Fruit fly (Drosophila melanogaster): ENCODE results near the gene robl37BC.

The robl37BC gene

dm6 chr2L:19023972-19024743, 13.5 kb downstream of the robl37BC start (continued):
- TF ChIP-seq CG11093 (GFP tag; IDR thresholded peaks at IDR 0.05) (peak; percentile 10; the same call in 1 of the 3 replicates), en (GFP tag; optimal IDR thresholded peaks at IDR 0.05) (no peak), CG16813 (GFP tag; IDR thresholded peaks at IDR 0.05; ENCODE audit: partially characterized antibody) (no peak), ATbp (GFP tag; optimal IDR thresholded peaks at IDR 0.05) (peak; percentile 53), CG13123 (GFP tag; optimal IDR thresholded peaks at IDR 0.05) (no peak), Taf1 (GFP tag; IDR thresholded peaks at IDR 0.05) (no peak), CG6654 (GFP tag; optimal IDR thresholded peaks at IDR 0.05) (peak; percentile 23), CG3407 (GFP tag; optimal IDR thresholded peaks at IDR 0.05) (peak; percentile 15), CG3065 (GFP tag; optimal IDR thresholded peaks at IDR 0.05) (no peak), pita (GFP tag; optimal IDR thresholded peaks at IDR 0.05) (no peak), CG2875 (GFP tag; optimal IDR thresholded peaks at IDR 0.05) (peak; percentile 34), CG15479 (GFP tag; optimal IDR thresholded peaks at IDR 0.05) (no peak), Xbp1 (GFP tag; optimal IDR thresholded peaks at IDR 0.05) (peak; percentile 69), Dbx (GFP tag; IDR thresholded peaks at IDR 0.05) (peak; percentile 45; the same call in 1 of the 3 replicates), CG17829 (tag; optimal IDR thresholded peaks at IDR 0.05) (peak; percentile 56), CHES-1-like (GFP tag; optimal IDR thresholded peaks at IDR 0.05) (no peak), luna (GFP tag; optimal IDR thresholded peaks at IDR 0.05) (no peak), hbn (GFP tag; IDR thresholded peaks at IDR 0.05; ENCODE audit: partially characterized antibody) (no peak), tup (GFP tag; optimal IDR thresholded peaks at IDR 0.05) (no peak), HLH54F (GFP tag; optimal IDR thresholded peaks at IDR 0.05) (no peak), pzg (GFP tag; optimal IDR thresholded peaks at IDR 0.05) (no peak), dm (GFP tag; optimal IDR thresholded peaks at IDR 0.05) (no peak), tll (GFP tag; optimal IDR thresholded peaks at IDR 0.05) (no peak), HmgD (GFP tag; optimal IDR thresholded peaks at IDR 0.05) (no peak), cato (GFP tag; optimal IDR thresholded peaks at IDR 0.05; ENCODE audit: borderline replicate concordance) (no peak), nmo (GFP tag; optimal IDR thresholded peaks at IDR 0.05) (peak; percentile 67), D19A (tag; optimal IDR thresholded peaks at IDR 0.05) (peak; percentile 83), toy (GFP tag; IDR thresholded peaks at IDR 0.05) (0 out of 2 replicates have a peak, but pooled peaks have one; percentile 11), vvl (GFP tag; IDR thresholded peaks at IDR 0.05) (no peak), CG33557 (GFP tag; optimal IDR thresholded peaks at IDR 0.05) (no peak), nau (GFP tag; optimal IDR thresholded peaks at IDR 0.05) (peak; percentile 54), grau (tag; optimal IDR thresholded peaks at IDR 0.05) (peak; percentile 84), CG4820 (GFP tag; optimal IDR thresholded peaks at IDR 0.05) (peak; percentile 32), CG34422 (GFP tag; IDR thresholded peaks at IDR 0.05) (no peak), CG30020 (tag; optimal IDR thresholded peaks at IDR 0.05) (peak; percentile 10), insv (GFP tag; optimal IDR thresholded peaks at IDR 0.05) (peak in 1 of 2 experiments; percentile 5), ttk (GFP tag; IDR thresholded peaks at IDR 0.05) (peak; percentile 49; the same call in 1 of the 2 replicates), salm (tag; optimal IDR thresholded peaks at IDR 0.05) (no peak), ara (GFP tag; IDR thresholded peaks at IDR 0.05) (0 out of 2 replicates have a peak, but pooled peaks have one; percentile 14), ind (GFP tag; optimal IDR thresholded peaks at IDR 0.05) (peak; percentile 58), Max (GFP tag; optimal IDR thresholded peaks at IDR 0.05) (peak; percentile 21), bsh (GFP tag; optimal IDR thresholded peaks at IDR 0.05) (peak in 1 of 2 experiments; percentile 64), CG2199 (GFP tag; IDR thresholded peaks at IDR 0.05) (no peak), CG14710 (tag; optimal IDR thresholded peaks at IDR 0.05) (peak; percentile 41), klu (GFP tag; IDR thresholded peaks at IDR 0.05) (no peak), CG3281 (GFP tag; optimal IDR thresholded peaks at IDR 0.05) (peak; percentile 83), Antp (GFP tag; optimal IDR thresholded peaks at IDR 0.05) (no peak), CG9437 (GFP tag; optimal IDR thresholded peaks at IDR 0.05) (peak; percentile 62)

All from whole organism, embryonic.